Worm (Caenorhabditis elegans) whole organism, L4 larva: ENCODE measurements around the gene srx-17.

Source experiments
- D1046.2 ChIP-seq: fragments of 200-800 bp; sonication (Bioruptor generic); IDR thresholded peaks from 2 replicates; pipeline ENCODE4 v1.3.6; 2022; ENCODE audit warnings: missing genetic modification characterization, missing compliant biosample characterization
- F37D6.2 ChIP-seq: sonication (generic microtip); optimal IDR thresholded peaks from 2 replicates; lab custom pipeline; 2016; ENCODE audit warnings: mild to moderate bottlenecking, missing genetic modification characterization, missing compliant biosample characterization
- Y48G9A.11 ChIP-seq: fragments of 200-800 bp; sonication (Bioruptor generic); IDR thresholded peaks from 2 replicates; pipeline ENCODE4 v1.3.6; 2022; ENCODE audit warnings: missing genetic modification reagents, missing genetic modification characterization, missing compliant biosample characterization
- Y5F2A.4 ChIP-seq: fragments of 200-800 bp; sonication (Bioruptor generic); optimal IDR thresholded peaks from 2 replicates; lab custom pipeline; 2018; ENCODE audit warnings: mild to moderate bottlenecking, missing genetic modification characterization, missing compliant biosample characterization
- aha-1 ChIP-seq: fragments of 150-350 bp; peaks from one replicate; lab custom pipeline; 2014; ENCODE audit warnings: missing biosample characterization, missing genetic modification characterization
- arid-1 ChIP-seq: fragments of 200-800 bp; sonication (Bioruptor generic); conservative IDR thresholded peaks from 2 replicates; pipeline ENCODE4 v1.3.6; 2022; ENCODE audit warnings: missing genetic modification reagents, missing genetic modification characterization, missing compliant biosample characterization
- ceh-20 ChIP-seq: fragments of 200-800 bp; sonication (Bioruptor generic); IDR thresholded peaks from 2 replicates; pipeline ENCODE4 v1.3.6; 2022; ENCODE audit warnings: missing genetic modification reagents, missing genetic modification characterization, missing compliant biosample characterization
- ceh-44 ChIP-seq: fragments of 200-800 bp; sonication (Bioruptor generic); IDR thresholded peaks from 2 replicates; pipeline ENCODE4 v1.3.6; 2022; ENCODE audit warnings: missing genetic modification reagents, missing genetic modification characterization, missing compliant biosample characterization
- ctbp-1 ChIP-seq: fragments of 200-800 bp; sonication (Bioruptor generic); IDR thresholded peaks from 2 replicates; pipeline ENCODE4 v1.3.6; 2022; ENCODE audit warnings: missing genetic modification reagents, missing genetic modification characterization, missing compliant biosample characterization
- daf-16 ChIP-seq, 3 experiments: sonication (generic microtip); optimal IDR thresholded peaks; 2 replicates each; lab custom pipeline; 2016 to 2017; ENCODE audit warnings: missing genetic modification characterization in 3 of 3, missing genetic modification reagents in 3 of 3, mild to moderate bottlenecking in 2 of 3, missing compliant biosample characterization in 2 of 3, missing biosample characterization in 1 of 3, moderate library complexity in 1 of 3
- dpl-1 ChIP-seq: fragments of 150-350 bp; optimal IDR thresholded peaks from 2 replicates; lab custom pipeline; 2014; ENCODE audit warnings: missing biosample characterization, missing genetic modification reagents, missing genetic modification characterization
- duxl-1 ChIP-seq: sonication (generic microtip); optimal IDR thresholded peaks from 2 replicates; lab custom pipeline; 2016; ENCODE audit warnings: mild to moderate bottlenecking, missing genetic modification characterization, moderate library complexity, missing compliant biosample characterization; ENCODE audit not compliant: poor library complexity
- egl-27 ChIP-seq: sonication (generic microtip); optimal IDR thresholded peaks from 3 replicates; lab custom pipeline; 2017; ENCODE audit warnings: missing biosample characterization, missing genetic modification reagents, missing genetic modification characterization
- hif-1 ChIP-seq, 2 experiments: sonication (generic microtip); optimal IDR thresholded peaks; 2 replicates each; lab custom pipeline; 2016 to 2017; ENCODE audit warnings: missing compliant biosample characterization in 2 of 2, missing genetic modification characterization in 2 of 2, missing genetic modification reagents in 2 of 2, missing genotype in 2 of 2, mild to moderate bottlenecking in 1 of 2
- hlh-30 ChIP-seq: sonication (generic microtip); optimal IDR thresholded peaks from 2 replicates; lab custom pipeline; 2017; ENCODE audit warnings: antibody characterized with exemption, mild to moderate bottlenecking, missing genetic modification characterization, missing compliant biosample characterization; ENCODE audit not compliant: insufficient read depth
- hmg-1.1 ChIP-seq: fragments of 200-800 bp; sonication (Bioruptor generic); IDR thresholded peaks from 2 replicates; pipeline ENCODE4 v1.3.6; 2022; ENCODE audit warnings: missing genetic modification reagents, missing genetic modification characterization, missing compliant biosample characterization
- lin-15B ChIP-seq: fragments of 150-350 bp; sonication (generic microtip); optimal IDR thresholded peaks from 3 replicates; lab custom pipeline; 2014; ENCODE audit warnings: missing biosample characterization, missing genetic modification characterization
- lin-39 ChIP-seq: fragments of 150-350 bp; optimal IDR thresholded peaks from 2 replicates; lab custom pipeline; 2014; ENCODE audit warnings: missing biosample characterization, missing genetic modification reagents, missing genetic modification characterization
- lsy-2 ChIP-seq, 2 experiments: fragments of 150-350 bp in 1 of 2; sonication (generic microtip) in 1 of 2; optimal IDR thresholded peaks; 2 replicates each; lab custom pipeline; 2014 to 2017; ENCODE audit warnings: missing biosample characterization in 2 of 2, missing genetic modification characterization in 2 of 2
- madf-5 ChIP-seq, 2 experiments: fragments of 200-800 bp; sonication (Bioruptor generic); IDR thresholded peaks; 2 replicates each; pipeline ENCODE4 v1.3.6; 2022; ENCODE audit warnings: missing compliant biosample characterization in 2 of 2, missing genetic modification characterization in 2 of 2
- mdl-1 ChIP-seq, 2 experiments: fragments of 150-350 bp in 1 of 2; sonication (generic microtip) in 1 of 2; optimal IDR thresholded peaks; 2 replicates each; lab custom pipeline; 2014 to 2017; ENCODE audit warnings: missing biosample characterization in 2 of 2, missing genetic modification characterization in 2 of 2
- mdt-29 ChIP-seq: fragments of 200-800 bp; sonication (Bioruptor generic); IDR thresholded peaks from 2 replicates; pipeline ENCODE4 v1.3.6; 2022; ENCODE audit warnings: missing genetic modification reagents, missing genetic modification characterization, missing compliant biosample characterization
- mep-1 ChIP-seq: fragments of 150-350 bp; sonication (generic microtip); optimal IDR thresholded peaks from 3 replicates; lab custom pipeline; 2014; ENCODE audit warnings: missing biosample characterization, missing genetic modification characterization
- mxl-2 ChIP-seq: fragments of 200-800 bp; sonication (Bioruptor generic); conservative IDR thresholded peaks from 2 replicates; pipeline ENCODE4 v1.3.6; 2022; ENCODE audit warnings: missing genetic modification reagents, missing genetic modification characterization, missing compliant biosample characterization
- nhr-25 ChIP-seq: sonication (generic microtip); optimal IDR thresholded peaks from 2 replicates; lab custom pipeline; 2017; ENCODE audit warnings: missing genetic modification characterization, mild to moderate bottlenecking, missing compliant biosample characterization, antibody characterized with exemption, moderate library complexity, borderline replicate concordance; ENCODE audit not compliant: insufficient read depth
- nhr-28 ChIP-seq: fragments of 150-350 bp; optimal IDR thresholded peaks from 2 replicates; lab custom pipeline; 2014; ENCODE audit warnings: missing biosample characterization, missing genetic modification characterization
- sdz-12 ChIP-seq: fragments of 200-800 bp; sonication (Bioruptor generic); optimal IDR thresholded peaks from 2 replicates; lab custom pipeline; 2018; ENCODE audit warnings: mild to moderate bottlenecking, missing genetic modification characterization, missing compliant biosample characterization
- spr-3 ChIP-seq: fragments of 200-800 bp; sonication (Bioruptor generic); optimal IDR thresholded peaks from 2 replicates; lab custom pipeline; 2018; ENCODE audit warnings: mild to moderate bottlenecking, missing genetic modification characterization, missing compliant biosample characterization
- unc-62 ChIP-seq, 3 experiments: fragments of 150-350 bp in 1 of 3; sonication (generic microtip); optimal IDR thresholded peaks in 2 of 3; peaks in 1 of 3; 1 replicate in 1 of 3; 2 replicates in 2 of 3; lab custom pipeline; 2014 to 2017; ENCODE audit warnings: missing biosample characterization in 3 of 3, missing genetic modification characterization in 3 of 3, missing genetic modification reagents in 3 of 3, missing genotype in 1 of 3
- zfp-3 ChIP-seq: fragments of 200-800 bp; sonication (Bioruptor generic); conservative IDR thresholded peaks from 2 replicates; pipeline ENCODE4 v1.3.6; 2022; ENCODE audit warnings: missing genetic modification reagents, missing genetic modification characterization, missing compliant biosample characterization
- zip-2 ChIP-seq: fragments of 150-350 bp; optimal IDR thresholded peaks from 2 replicates; lab custom pipeline; 2014; ENCODE audit warnings: missing biosample characterization, missing genetic modification characterization
- ztf-7 ChIP-seq: fragments of 150-350 bp; optimal IDR thresholded peaks from 2 replicates; lab custom pipeline; 2014; ENCODE audit warnings: missing biosample characterization, missing genetic modification characterization

Gene srx-17

DNA sequence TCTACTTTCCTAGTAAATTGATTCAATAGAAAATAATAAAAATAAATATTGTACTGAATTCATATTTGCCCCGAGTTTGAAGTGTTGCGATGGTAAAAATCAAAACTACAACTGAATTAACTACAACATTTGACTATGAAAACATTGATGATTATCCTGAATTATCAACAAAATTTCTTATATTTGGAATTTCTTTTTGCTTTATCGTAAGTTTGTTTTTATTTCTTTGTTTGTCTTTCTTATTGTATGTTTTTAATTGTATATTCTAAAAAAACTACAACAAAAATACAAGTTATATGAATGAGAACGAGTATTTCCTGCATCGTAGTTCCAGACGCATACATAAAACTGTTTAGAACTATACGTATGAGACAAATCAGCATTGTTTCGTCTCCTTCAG is 3.8 kb upstream of the srx-17 start, which contains the start of gene srx-128:
Gene srx-128, plus strand, starts transcription at position 301 of the 400 bp plus-strand sequence.
- TF ChIP-seq ceh-20 (GFP tag; lab: Robert Waterston, UW) (no peak), hlh-30 (tag; lab: Kevin White, UChicago) (no peak), zfp-3 (no peak), zip-2 (tag; lab: Kevin White, UChicago) (no peak), Y48G9A.11 (no peak), nhr-25 (tag; lab: Kevin White, UChicago) (no peak), madf-5 (GFP tag; IDR thresholded peaks at IDR 0.05; lab: Robert Waterston, UW) (no peak)

DNA sequence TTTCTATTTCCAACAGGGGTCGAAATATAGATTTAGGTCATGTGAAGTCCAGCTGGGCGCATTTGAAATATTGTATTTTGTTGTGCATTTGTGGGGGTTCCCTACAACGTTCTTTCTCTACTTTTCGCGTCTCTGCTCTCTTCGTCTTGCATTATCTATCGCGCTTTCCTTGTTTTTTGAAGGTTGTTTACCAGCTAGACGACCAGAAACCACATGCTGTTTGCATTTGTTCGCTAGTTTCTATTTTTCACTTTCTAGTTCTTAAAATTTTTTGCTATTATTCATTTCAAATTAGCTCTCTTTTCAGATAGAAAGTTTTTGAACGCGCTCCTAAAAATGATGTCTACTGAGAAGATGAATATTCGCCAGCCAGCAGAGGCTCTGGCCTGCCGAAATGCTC is 1.6 kb upstream of the srx-17 start, which contains the start of gene F55B12.10:
Gene F55B12.10, plus strand, starts transcription at position 301 of the 400 bp plus-strand sequence.
- no peak for TF ChIP-seq egl-27 (tag; lab: Kevin White, UChicago)
- no peak for TF ChIP-seq mep-1 (tag; lab: Kevin White, UChicago)
- TF ChIP-seq nhr-25 (tag; lab: Kevin White, UChicago) = no peak
- TF ChIP-seq spr-3 (GFP tag; lab: Kevin White, UChicago) = no peak
- no peak for TF ChIP-seq dpl-1 (GFP tag; lab: Kevin White, UChicago)
- TF ChIP-seq unc-62 (GFP tag; optimal IDR thresholded peaks at IDR 0.05 in 1 of 2; lab: Kevin White, UChicago) = peak in 1 of 2 experiments; percentile 35
- no peak for TF ChIP-seq unc-62 (tag; optimal IDR thresholded peaks at IDR 0.05; lab: Kevin White, UChicago)
- no peak for TF ChIP-seq ztf-7 (tag; lab: Kevin White, UChicago)
- TF ChIP-seq nhr-28 (tag; lab: Kevin White, UChicago) = peak; percentile 10
- TF ChIP-seq mdl-1 (tag; optimal IDR thresholded peaks at IDR 0.05; lab: Kevin White, UChicago) = peak in 1 of 2 experiments; percentile 66
- no peak for TF ChIP-seq F37D6.2 (tag; lab: Kevin White, UChicago)
- no peak for TF ChIP-seq ctbp-1 (GFP tag; lab: Robert Waterston, UW)

DNA sequence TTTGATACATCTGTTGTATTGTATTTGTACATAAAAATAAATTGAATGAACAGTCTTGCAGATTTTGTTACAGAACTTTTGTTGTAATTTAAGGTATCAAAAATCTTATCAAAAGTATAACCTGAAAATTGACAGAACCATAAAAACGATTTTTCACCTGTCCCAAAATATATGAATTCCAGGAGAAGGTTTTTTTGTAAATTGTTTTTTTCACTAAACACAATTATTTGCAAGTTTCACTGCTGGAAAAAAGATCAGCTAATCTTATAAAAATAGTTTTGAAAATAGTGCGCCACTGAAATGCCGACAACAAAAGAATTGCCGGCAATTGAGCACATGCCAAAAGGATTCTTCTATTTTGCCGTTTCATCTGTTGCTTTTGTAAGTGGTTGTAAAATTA is 2.1 kb downstream of the srx-17 start, which contains the start of gene srx-130:
Gene srx-130, plus strand, starts transcription at position 301 of the 400 bp plus-strand sequence.
- no peak for TF ChIP-seq D1046.2 (GFP tag; lab: Robert Waterston, UW)
- TF ChIP-seq hif-1 (tag; optimal IDR thresholded peaks at IDR 0.05; lab: Kevin White, UChicago) = no peak
- no peak for TF ChIP-seq lin-39 (tag; lab: Kevin White, UChicago)
- TF ChIP-seq zfp-3 = no peak
- TF ChIP-seq Y5F2A.4 (GFP tag; lab: Kevin White, UChicago) = no peak
- TF ChIP-seq hmg-1.1 = no peak
- TF ChIP-seq arid-1 (GFP tag; lab: Robert Waterston, UW) = no peak
- no peak for TF ChIP-seq mdt-29
- TF ChIP-seq unc-62 (GFP tag; optimal IDR thresholded peaks at IDR 0.05 in 1 of 2; lab: Kevin White, UChicago) = no peak
- TF ChIP-seq unc-62 (tag; optimal IDR thresholded peaks at IDR 0.05; lab: Kevin White, UChicago) = no peak
- no peak for TF ChIP-seq sdz-12 (GFP tag; lab: Kevin White, UChicago)
- no peak for TF ChIP-seq lsy-2 (tag; optimal IDR thresholded peaks at IDR 0.05; lab: Kevin White, UChicago)
- no peak for TF ChIP-seq ceh-44 (GFP tag; lab: Robert Waterston, UW)
- no peak for TF ChIP-seq lin-15B (tag; lab: Kevin White, UChicago)

DNA sequence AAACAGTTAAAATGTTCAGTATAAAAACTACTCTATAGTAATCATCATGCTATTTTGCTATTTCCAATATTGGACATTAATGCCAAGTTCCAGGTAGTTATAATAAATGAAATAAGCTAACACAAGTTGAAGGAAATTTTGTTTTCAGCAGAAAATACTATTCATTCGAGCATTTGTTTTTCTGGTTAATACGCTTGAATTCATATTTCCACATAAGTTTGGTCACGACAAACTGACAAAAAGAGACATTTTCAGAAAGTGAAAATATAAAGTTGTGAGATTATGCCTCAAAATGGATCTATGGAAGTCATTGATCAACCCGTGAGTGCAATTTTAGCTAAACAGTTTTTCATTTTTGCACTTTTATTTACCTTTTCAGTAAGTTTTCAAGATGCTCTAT is 4.1 kb downstream of the srx-17 start, which contains the start of gene srx-131:
Gene srx-131, plus strand, starts transcription at position 301 of the 400 bp plus-strand sequence.
- TF ChIP-seq Y5F2A.4 (GFP tag; lab: Kevin White, UChicago) (no peak), aha-1 (tag; lab: Kevin White, UChicago) (peak; percentile 33)
- TF ChIP-seq, all 104 proteins: peak for 1

DNA sequence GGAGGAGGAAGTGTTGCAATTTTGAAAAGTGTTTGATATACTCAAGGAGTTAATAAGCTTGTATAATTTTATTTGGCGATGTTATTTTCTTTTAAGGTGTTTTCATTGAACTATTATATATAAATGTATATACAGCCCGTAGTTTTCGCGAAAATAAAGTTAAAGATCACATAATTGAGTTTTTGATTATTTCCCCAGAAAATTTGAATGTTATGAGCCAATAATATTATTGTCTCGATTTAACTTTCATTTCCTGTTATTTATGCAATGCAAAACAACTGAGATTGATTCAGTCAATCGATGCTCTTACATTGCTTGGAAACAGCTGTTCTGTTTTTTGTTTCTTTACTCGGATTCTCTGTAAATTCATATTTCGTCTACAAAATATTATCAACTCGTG is 7.4 kb downstream of the srx-17 start, which contains the start of gene srx-133:
Gene srx-133, plus strand, starts transcription at position 301 of the 400 bp plus-strand sequence.
- TF ChIP-seq egl-27 (tag; lab: Kevin White, UChicago) = no peak
- no peak for TF ChIP-seq daf-16 (GFP tag; optimal IDR thresholded peaks at IDR 0.05; lab: Kevin White, UChicago)
- TF ChIP-seq daf-16 (tag; optimal IDR thresholded peaks at IDR 0.05; lab: Kevin White, UChicago) = no peak
- peak; percentile 48 for TF ChIP-seq aha-1 (tag; lab: Kevin White, UChicago)
- no peak for TF ChIP-seq duxl-1 (tag; lab: Kevin White, UChicago)
- TF ChIP-seq mxl-2 (GFP tag; lab: Robert Waterston, UW) = no peak
